Worm (Caenorhabditis elegans) whole organism, L3 larva: ENCODE measurements around the gene ula-1.

ENCODE experiments used
- ama-1 ChIP-seq: fragments of 150-350 bp; optimal IDR thresholded peaks from 2 replicates; lab custom pipeline; 2018
- ceh-82 ChIP-seq: fragments of 150-350 bp; optimal IDR thresholded peaks from 2 replicates; lab custom pipeline; 2014; ENCODE audit warnings: missing biosample characterization, missing genetic modification characterization
- elt-1 ChIP-seq: fragments of 150-350 bp; optimal IDR thresholded peaks from 2 replicates; lab custom pipeline; 2014; ENCODE audit warnings: missing biosample characterization, missing genetic modification characterization
- elt-2 ChIP-seq: sonication (generic microtip); optimal IDR thresholded peaks from 2 replicates; lab custom pipeline; 2016; ENCODE audit warnings: missing genetic modification reagents, mild to moderate bottlenecking, missing genetic modification characterization, missing compliant biosample characterization
- hmg-11 ChIP-seq: sonication (generic microtip); optimal IDR thresholded peaks from 2 replicates; lab custom pipeline; 2016; ENCODE audit warnings: missing genetic modification characterization, missing compliant biosample characterization
- lsy-12 ChIP-seq: sonication (generic microtip); optimal IDR thresholded peaks from 2 replicates; lab custom pipeline; 2016; ENCODE audit warnings: mild to moderate bottlenecking, missing genetic modification characterization, missing compliant biosample characterization
- nhr-11 ChIP-seq: fragments of 150-350 bp; optimal IDR thresholded peaks from 2 replicates; lab custom pipeline; 2014; ENCODE audit warnings: missing biosample characterization, missing genetic modification characterization
- nhr-12 ChIP-seq: fragments of 150-350 bp; optimal IDR thresholded peaks from 2 replicates; lab custom pipeline; 2014; ENCODE audit warnings: missing biosample characterization, missing genetic modification characterization
- nhr-23 ChIP-seq: fragments of 150-350 bp; optimal IDR thresholded peaks from 2 replicates; lab custom pipeline; 2014; ENCODE audit warnings: missing biosample characterization, missing genetic modification reagents, missing genetic modification characterization
- nhr-237 ChIP-seq: fragments of 150-350 bp; optimal IDR thresholded peaks from 2 replicates; lab custom pipeline; 2014; ENCODE audit warnings: missing biosample characterization, missing genetic modification characterization
- nhr-76 ChIP-seq: fragments of 150-350 bp; sonication (generic microtip); optimal IDR thresholded peaks from 5 replicates; lab custom pipeline; 2014; ENCODE audit warnings: missing biosample characterization, missing genetic modification characterization
- pqm-1 ChIP-seq: fragments of 150-350 bp; optimal IDR thresholded peaks from 2 replicates; lab custom pipeline; 2017; ENCODE audit warnings: missing biosample characterization, missing genetic modification characterization, inconsistent platforms
- unc-39 ChIP-seq: sonication (generic microtip); optimal IDR thresholded peaks from 4 replicates; lab custom pipeline; 2017; ENCODE audit warnings: missing biosample characterization, missing genetic modification characterization

DNA sequence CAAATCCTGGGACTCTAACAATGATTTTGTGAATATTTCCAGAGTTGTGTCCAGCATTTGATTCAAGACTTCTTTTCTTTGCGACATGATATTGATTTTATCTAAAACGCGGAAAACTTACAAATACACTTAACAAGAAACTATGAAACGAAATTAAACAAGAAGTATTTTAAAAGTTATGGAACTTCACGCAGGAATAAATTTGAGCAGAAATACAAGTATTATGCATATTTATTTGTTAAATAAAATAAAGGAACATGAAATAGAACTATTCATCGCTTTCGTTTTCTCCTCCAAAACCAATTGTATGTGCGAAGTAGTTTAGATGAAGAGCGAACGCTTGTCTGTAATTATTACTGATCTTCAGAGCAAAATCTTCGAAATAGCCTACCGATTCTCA, 16.3 kb downstream of the ula-1 start, which contains the start of gene kbp-2:
- TF ChIP-seq unc-39 (tag; lab: Kevin White, UChicago) (no peak), hmg-11 (tag; lab: Kevin White, UChicago) (no peak), ama-1 (lab: Kevin White, UChicago) (no peak), ceh-82 (tag; lab: Kevin White, UChicago) (no peak), nhr-237 (tag; lab: Kevin White, UChicago) (no peak), nhr-11 (tag; lab: Kevin White, UChicago) (no peak), pqm-1 (tag; lab: Kevin White, UChicago) (no peak), nhr-12 (tag; lab: Kevin White, UChicago) (no peak), nhr-23 (tag; lab: Kevin White, UChicago) (no peak), elt-2 (tag; lab: Kevin White, UChicago) (no peak), nhr-76 (tag; lab: Kevin White, UChicago) (no peak), lsy-12 (no peak), elt-1 (tag; lab: Kevin White, UChicago) (no peak)
